Fruit fly (Drosophila melanogaster) whole organism, embryonic: Measurements from ENCODE around the gene Neurl4.

Source experiments
- Abd-B ChIP-seq: fragments of 200-800 bp; sonication (Bioruptor generic); optimal IDR thresholded peaks from 2 replicates; lab custom pipeline; 2018; ENCODE audit warnings: missing biosample characterization, mild to moderate bottlenecking, missing genetic modification characterization, moderate library complexity
- Atf6 ChIP-seq: fragments of 200-800 bp; sonication (Bioruptor generic); IDR thresholded peaks from 2 replicates; pipeline ENCODE4 v1.3.6; 2022; ENCODE audit warnings: missing biosample characterization, missing genetic modification characterization
- Awh ChIP-seq: fragments of 200-800 bp; sonication (Bioruptor generic); IDR thresholded peaks from 2 replicates; pipeline ENCODE4, ENCODE4 v1.3.6; 2022; ENCODE audit warnings: missing biosample characterization, missing genetic modification characterization
- CG10431 ChIP-seq: fragments of 200-800 bp; sonication (Bioruptor generic); optimal IDR thresholded peaks from 3 replicates; lab custom pipeline; 2018; ENCODE audit warnings: missing biosample characterization, mild to moderate bottlenecking, missing genetic modification characterization
- CG11093 ChIP-seq: fragments of 200-800 bp; sonication (Bioruptor generic); IDR thresholded peaks from 3 replicates; pipeline ENCODE4 v1.3.6; 2022; ENCODE audit warnings: missing biosample characterization, missing genetic modification characterization
- CG1233 ChIP-seq: fragments of 200-800 bp; sonication (Bioruptor generic); optimal IDR thresholded peaks from 4 replicates; lab custom pipeline; 2018; ENCODE audit warnings: missing biosample characterization, mild to moderate bottlenecking, missing genetic modification characterization
- CG12391 ChIP-seq: fragments of 200-800 bp; sonication (Bioruptor generic); optimal IDR thresholded peaks from 3 replicates; lab custom pipeline; 2018; ENCODE audit warnings: missing biosample characterization, mild to moderate bottlenecking, missing genetic modification characterization, moderate library complexity
- CG1529 ChIP-seq: fragments of 200-800 bp; sonication (Bioruptor generic); optimal IDR thresholded peaks from 3 replicates; lab custom pipeline; 2018; ENCODE audit warnings: missing biosample characterization, missing genetic modification characterization
- CG17186 ChIP-seq: fragments of 200-800 bp; sonication (Bioruptor generic); optimal IDR thresholded peaks from 3 replicates; lab custom pipeline; 2017; ENCODE audit warnings: missing biosample characterization, missing genetic modification reagents, missing genetic modification characterization
- CG2199 ChIP-seq: fragments of 200-800 bp; sonication (Bioruptor generic); IDR thresholded peaks from 3 replicates; pipeline ENCODE4 v1.3.6; 2022; ENCODE audit warnings: missing biosample characterization, missing genetic modification characterization
- CG33213 ChIP-seq: fragments of 200-800 bp; sonication (Bioruptor generic); optimal IDR thresholded peaks from 3 replicates; lab custom pipeline; 2016; ENCODE audit warnings: missing biosample characterization, missing genetic modification characterization
- CG34224 ChIP-seq: fragments of 200-800 bp; sonication (Bioruptor generic); IDR thresholded peaks from 3 replicates; pipeline ENCODE4 v1.3.6; 2022; ENCODE audit warnings: missing biosample characterization, missing genetic modification characterization; ENCODE audit not compliant: partially characterized antibody
- CG5245 ChIP-seq: fragments of 200-800 bp; sonication (Bioruptor generic); optimal IDR thresholded peaks from 3 replicates; lab custom pipeline; 2016; ENCODE audit warnings: missing biosample characterization, missing genetic modification characterization
- CG5953 ChIP-seq: fragments of 200-800 bp; sonication (Bioruptor generic); IDR thresholded peaks from 2 replicates; pipeline ENCODE4 v1.3.6; 2022; ENCODE audit warnings: missing biosample characterization, missing genetic modification characterization
- CG6791 ChIP-seq: fragments of 200-800 bp; sonication (Bioruptor generic); IDR thresholded peaks from 3 replicates; pipeline ENCODE4 v1.3.6; 2022; ENCODE audit warnings: missing biosample characterization, missing genetic modification characterization; ENCODE audit not compliant: partially characterized antibody
- CG7357 ChIP-seq: fragments of 200-800 bp; sonication (Bioruptor generic); IDR thresholded peaks from 3 replicates; pipeline ENCODE4 v1.3.6; 2022; ENCODE audit warnings: missing biosample characterization, missing genetic modification characterization
- CG7372 ChIP-seq: fragments of 200-800 bp; sonication (Bioruptor generic); IDR thresholded peaks from 2 replicates; pipeline ENCODE4 v1.3.6; 2022; ENCODE audit warnings: missing biosample characterization, missing genetic modification characterization
- CG7556 ChIP-seq: fragments of 200-800 bp; sonication (Bioruptor generic); optimal IDR thresholded peaks from 2 replicates; lab custom pipeline; 2017; ENCODE audit warnings: missing biosample characterization, mild to moderate bottlenecking, missing genetic modification characterization
- CG7839 ChIP-seq: fragments of 200-800 bp; sonication (Bioruptor generic); optimal IDR thresholded peaks from 3 replicates; lab custom pipeline; 2018; ENCODE audit warnings: missing biosample characterization, mild to moderate bottlenecking, missing genetic modification characterization, moderate library complexity
- D ChIP-seq, 2 experiments: fragments of 200-800 bp in 1 of 2; fragments of >200 bp in 1 of 2; sonication (Bioruptor generic) in 1 of 2; optimal IDR thresholded peaks; 2 replicates in 1 of 2; 3 replicates in 1 of 2; lab custom pipeline; 2017; ENCODE audit warnings: mild to moderate bottlenecking in 1 of 2, missing biosample characterization in 1 of 2, missing genetic modification characterization in 1 of 2, missing genetic modification reagents in 1 of 2
- Eip74EF ChIP-seq, 2 experiments: fragments of 200-800 bp in 1 of 2; fragments of >200 bp in 1 of 2; sonication (Bioruptor generic) in 1 of 2; optimal IDR thresholded peaks; 2 replicates each; lab custom pipeline; 2017 to 2019; ENCODE audit warnings: missing biosample characterization in 2 of 2, missing genetic modification characterization in 2 of 2, mild to moderate bottlenecking in 1 of 2, moderate library complexity in 1 of 2
- Fer1 ChIP-seq: fragments of 200-800 bp; sonication (Bioruptor generic); optimal IDR thresholded peaks from 2 replicates; lab custom pipeline; 2017; ENCODE audit warnings: missing biosample characterization, mild to moderate bottlenecking, missing genetic modification characterization
- Hsf ChIP-seq: fragments of 200-800 bp; sonication (Bioruptor generic); optimal IDR thresholded peaks from 3 replicates; lab custom pipeline; 2016; ENCODE audit warnings: missing biosample characterization, missing genetic modification characterization
- MESR4 ChIP-seq: fragments of 200-800 bp; sonication (Bioruptor generic); optimal IDR thresholded peaks from 2 replicates; lab custom pipeline; 2018; ENCODE audit warnings: missing biosample characterization, mild to moderate bottlenecking, missing genetic modification characterization, moderate library complexity
- MTF-1 ChIP-seq: fragments of 200-800 bp; sonication (Bioruptor generic); optimal IDR thresholded peaks from 2 replicates; lab custom pipeline; 2018; ENCODE audit warnings: missing biosample characterization, mild to moderate bottlenecking, missing genetic modification characterization, borderline replicate concordance
- Rx ChIP-seq: fragments of 200-800 bp; sonication (Bioruptor generic); IDR thresholded peaks from 2 replicates; pipeline ENCODE4 v1.3.6; 2022; ENCODE audit warnings: missing biosample characterization, missing genetic modification characterization
- Six4 ChIP-seq: fragments of 200-800 bp; sonication (Bioruptor generic); optimal IDR thresholded peaks from 2 replicates; lab custom pipeline; 2016; ENCODE audit warnings: missing biosample characterization, missing genetic modification characterization
- Sox100B ChIP-seq: fragments of 200-800 bp; sonication (Bioruptor generic); optimal IDR thresholded peaks from 3 replicates; lab custom pipeline; 2018; ENCODE audit warnings: missing biosample characterization, mild to moderate bottlenecking, missing genetic modification characterization
- Stat92E ChIP-seq, 3 experiments: fragments of >200 bp in 2 of 3; fragments of 200-800 bp in 1 of 3; sonication (Bioruptor generic) in 1 of 3; optimal IDR thresholded peaks; 2 replicates each; lab custom pipeline; 2017 to 2019; ENCODE audit warnings: missing biosample characterization in 3 of 3, missing genetic modification characterization in 3 of 3, mild to moderate bottlenecking in 1 of 3, moderate library complexity in 1 of 3
- Usf ChIP-seq: fragments of 200-800 bp; sonication (Bioruptor generic); optimal IDR thresholded peaks from 2 replicates; lab custom pipeline; 2017; ENCODE audit warnings: missing genotype, missing biosample characterization, missing genetic modification characterization
- aop ChIP-seq: fragments of 200-800 bp; sonication (Bioruptor generic); IDR thresholded peaks from 2 replicates; pipeline ENCODE4 v1.3.6; 2022; ENCODE audit warnings: missing biosample characterization, missing genetic modification characterization
- corto ChIP-seq: fragments of 200-800 bp; sonication (Bioruptor generic); optimal IDR thresholded peaks from 2 replicates; lab custom pipeline; 2016; ENCODE audit warnings: missing biosample characterization, mild to moderate bottlenecking, missing genetic modification characterization, moderate library complexity
- dimm ChIP-seq: fragments of 200-800 bp; sonication (Bioruptor generic); IDR thresholded peaks from 2 replicates; pipeline ENCODE4 v1.3.6; 2022; ENCODE audit warnings: missing biosample characterization, missing genetic modification characterization
- fd64A ChIP-seq: fragments of 200-800 bp; sonication (Bioruptor generic); optimal IDR thresholded peaks from 3 replicates; lab custom pipeline; 2018; ENCODE audit warnings: missing biosample characterization, mild to moderate bottlenecking, missing genetic modification characterization
- gsb ChIP-seq: fragments of 200-800 bp; sonication (Bioruptor generic); IDR thresholded peaks from 2 replicates; pipeline ENCODE4 v1.3.6; 2022; ENCODE audit warnings: missing biosample characterization, missing genetic modification characterization
- kah ChIP-seq: fragments of 200-800 bp; sonication (Bioruptor generic); optimal IDR thresholded peaks from 2 replicates; lab custom pipeline; 2018; ENCODE audit warnings: missing biosample characterization, mild to moderate bottlenecking, missing genetic modification characterization
- knrl ChIP-seq: fragments of 200-800 bp; sonication (Bioruptor generic); IDR thresholded peaks from 3 replicates; pipeline ENCODE4 v1.3.6; 2022; ENCODE audit warnings: missing biosample characterization, missing genetic modification characterization; ENCODE audit not compliant: partially characterized antibody
- lilli ChIP-seq: fragments of 200-800 bp; sonication (Bioruptor generic); optimal IDR thresholded peaks from 3 replicates; lab custom pipeline; 2016; ENCODE audit warnings: missing biosample characterization, missing genetic modification characterization
- lmd ChIP-seq: fragments of 200-800 bp; sonication (Bioruptor generic); IDR thresholded peaks from 2 replicates; pipeline ENCODE4 v1.3.6; 2022; ENCODE audit warnings: missing biosample characterization, missing genetic modification characterization
- lov ChIP-seq, 2 experiments: fragments of 200-800 bp in 1 of 2; fragments of >200 bp in 1 of 2; sonication (Bioruptor generic) in 1 of 2; IDR thresholded peaks in 1 of 2; optimal IDR thresholded peaks in 1 of 2; 2 replicates in 1 of 2; 3 replicates in 1 of 2; pipeline versions ENCODE4 v1.3.6 to Lab custom; 2017 to 2022; ENCODE audit warnings: missing biosample characterization in 1 of 2, missing genetic modification characterization in 1 of 2
- luna ChIP-seq: fragments of 200-800 bp; sonication (Bioruptor generic); optimal IDR thresholded peaks from 2 replicates; lab custom pipeline; 2016; ENCODE audit warnings: missing biosample characterization, missing genetic modification characterization
- odd ChIP-seq: fragments of 200-800 bp; sonication (Bioruptor generic); optimal IDR thresholded peaks from 2 replicates; lab custom pipeline; 2017; ENCODE audit warnings: missing biosample characterization, mild to moderate bottlenecking, missing genetic modification characterization
- pho ChIP-seq: fragments of 200-800 bp; sonication (Bioruptor generic); optimal IDR thresholded peaks from 2 replicates; lab custom pipeline; 2016; ENCODE audit warnings: missing biosample characterization, missing genetic modification characterization
- toy ChIP-seq: fragments of 200-800 bp; sonication (Bioruptor generic); IDR thresholded peaks from 2 replicates; pipeline ENCODE4 v1.3.6; 2022; ENCODE audit warnings: missing biosample characterization, missing genetic modification characterization
- tup ChIP-seq: fragments of 200-800 bp; sonication (Bioruptor generic); optimal IDR thresholded peaks from 2 replicates; lab custom pipeline; 2016; ENCODE audit warnings: missing biosample characterization, mild to moderate bottlenecking, missing genetic modification characterization, moderate library complexity
- z ChIP-seq: fragments of 200-800 bp; sonication (Bioruptor generic); IDR thresholded peaks from 3 replicates; pipeline ENCODE4 v1.3.6; 2022; ENCODE audit warnings: missing biosample characterization, missing genetic modification characterization
- zf30C ChIP-seq: fragments of 200-800 bp; sonication (Bioruptor generic); optimal IDR thresholded peaks from 3 replicates; lab custom pipeline; 2018; ENCODE audit warnings: missing biosample characterization, mild to moderate bottlenecking, missing genetic modification characterization

The Neurl4 gene

DNA sequence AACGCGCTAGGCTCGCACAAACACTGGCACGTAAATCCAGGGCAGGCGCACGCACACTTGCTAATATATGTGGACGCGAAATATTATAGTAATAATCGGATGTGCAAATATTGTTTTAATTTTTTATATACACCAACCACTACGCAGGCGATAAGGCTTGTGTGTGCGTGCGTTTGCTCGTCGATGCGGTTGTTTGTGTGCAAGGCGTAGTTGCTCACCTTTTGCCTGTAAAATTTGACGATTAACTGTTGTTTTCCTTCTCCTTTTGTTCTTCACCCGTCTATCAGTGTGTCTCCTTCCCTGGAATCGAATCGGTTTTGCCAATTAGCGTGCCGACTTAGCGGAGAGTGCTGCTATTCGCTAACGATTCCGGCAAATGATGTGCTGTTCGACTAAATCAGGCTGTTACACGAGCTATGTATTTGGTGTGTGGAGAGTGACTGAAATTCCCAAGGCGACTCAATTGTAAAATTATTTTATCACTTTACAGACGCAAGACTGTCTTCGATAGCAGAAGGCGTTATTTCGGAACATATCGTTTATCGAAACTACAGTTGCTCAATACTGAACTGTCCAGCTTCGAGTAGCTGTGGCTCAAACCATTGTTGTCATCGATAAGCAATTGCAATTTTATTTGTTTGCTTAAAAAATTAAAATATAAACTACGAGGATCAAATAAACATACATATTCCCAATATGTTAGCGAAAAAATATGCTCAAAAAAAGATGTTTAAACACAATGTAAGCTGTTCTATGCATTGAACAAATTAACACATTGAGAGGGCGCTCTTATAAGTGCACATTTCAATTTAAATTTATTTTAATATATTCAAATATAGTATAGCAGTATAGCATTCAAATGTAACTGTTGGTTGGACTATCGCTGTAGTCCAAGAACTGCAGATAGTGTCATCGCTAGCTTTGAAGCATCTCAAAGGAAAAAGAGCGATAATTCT, 18.2 kb downstream of the Neurl4 start, which contains the start of the genes CG6650 and endos (continued):
- TF ChIP-seq MESR4 (GFP tag; lab: Kevin White, UChicago), result peak; percentile 76
- no peak for TF ChIP-seq Hsf (GFP tag; lab: Kevin White, UChicago)
- no peak for TF ChIP-seq corto
- no peak for TF ChIP-seq CG5245
- TF ChIP-seq knrl (GFP tag; lab: Robert Waterston, UW), result peak; percentile 80
- no peak for TF ChIP-seq CG7372 (GFP tag; lab: Robert Waterston, UW)
- TF ChIP-seq zf30C (GFP tag; lab: Kevin White, UChicago), result no peak
- TF ChIP-seq Abd-B (GFP tag; lab: Kevin White, UChicago), result peak; percentile 40
- peak; percentile 63 for TF ChIP-seq CG12391 (tag; lab: Kevin White, UChicago)
- no peak for TF ChIP-seq z (GFP tag; lab: Robert Waterston, UW)
- TF ChIP-seq luna (GFP tag; lab: Kevin White, UChicago), result no peak
- TF ChIP-seq lmd (GFP tag; lab: Robert Waterston, UW), result peak; percentile 25; the same call in 1 of the 2 replicates
- no peak for TF ChIP-seq CG7357 (GFP tag; lab: Robert Waterston, UW)
- no peak for TF ChIP-seq gsb (GFP tag; lab: Robert Waterston, UW)
- no peak for TF ChIP-seq odd (GFP tag; lab: Kevin White, UChicago)
- no peak for TF ChIP-seq CG1529 (GFP tag; lab: Kevin White, UChicago)
- TF ChIP-seq CG5953 (GFP tag; lab: Robert Waterston, UW), result no peak
- TF ChIP-seq CG7839 (tag; lab: Kevin White, UChicago), result peak; percentile 40
- TF ChIP-seq pho, result peak; percentile 11
- no peak for TF ChIP-seq CG2199 (GFP tag; lab: Robert Waterston, UW)
- TF ChIP-seq CG11093, result 0 out of 3 replicates have a peak, but pooled peaks have one; percentile 33
- TF ChIP-seq toy (GFP tag; lab: Robert Waterston, UW), result no peak
- no peak for TF ChIP-seq Eip74EF (GFP tag; optimal IDR thresholded peaks at IDR 0.05; lab: Kevin White, UChicago)
- TF ChIP-seq Atf6 (GFP tag; lab: Robert Waterston, UW), result no peak
- TF ChIP-seq Six4 (GFP tag; lab: Kevin White, UChicago), result no peak
- TF ChIP-seq Awh (GFP tag; lab: Robert Waterston, UW), result no peak
- no peak for TF ChIP-seq aop (GFP tag; lab: Robert Waterston, UW)
- TF ChIP-seq CG1233, result peak; percentile 16
- TF ChIP-seq lov (optimal IDR thresholded peaks at IDR 0.05; lab: Kevin White, UChicago), result no peak
- no peak for TF ChIP-seq lov (GFP tag; IDR thresholded peaks at IDR 0.05; lab: Robert Waterston, UW)
- no peak for TF ChIP-seq Sox100B (GFP tag; lab: Kevin White, UChicago)
- no peak for TF ChIP-seq CG7556 (GFP tag; lab: Kevin White, UChicago)
- no peak for TF ChIP-seq fd64A (GFP tag; lab: Kevin White, UChicago)
- no peak for TF ChIP-seq dimm (GFP tag; lab: Robert Waterston, UW)
- TF ChIP-seq kah, result no peak
- TF ChIP-seq tup, result no peak
- no peak for TF ChIP-seq CG33213 (GFP tag; lab: Kevin White, UChicago)
- TF ChIP-seq D (optimal IDR thresholded peaks at IDR 0.05; lab: Kevin White, UChicago), result no peak
- no peak for TF ChIP-seq D (GFP tag; optimal IDR thresholded peaks at IDR 0.05; lab: Kevin White, UChicago)
- TF ChIP-seq Fer1, result peak; percentile 50
- TF ChIP-seq CG10431, result peak; percentile 21
- TF ChIP-seq Stat92E (GFP tag; optimal IDR thresholded peaks at IDR 0.05; lab: Kevin White, UChicago), result peak in 1 of 3 experiments; percentile 2
- TF ChIP-seq Rx (GFP tag; lab: Robert Waterston, UW), result no peak
- TF ChIP-seq Usf (GFP tag; lab: Kevin White, UChicago), result no peak
- TF ChIP-seq lilli (GFP tag; lab: Kevin White, UChicago), result peak; percentile 9
- peak; percentile 36 for TF ChIP-seq CG17186 (GFP tag; lab: Kevin White, UChicago)
- peak; percentile 84 for TF ChIP-seq CG6791
- peak; percentile 66; the same call in 2 of the 3 replicates for TF ChIP-seq CG34224 (GFP tag; lab: Robert Waterston, UW)
- no peak for TF ChIP-seq MTF-1 (GFP tag; lab: Kevin White, UChicago)
